Worm (Caenorhabditis elegans) whole organism, L2 larva: ENCODE data around the gene aakb-2.
A peak's percentile ranks its signal among the peaks of the same experiment; 100 is the strongest.

Experiments used
- C34F6.9 ChIP-seq: fragments of 150-350 bp; optimal IDR thresholded peaks from 2 replicates; lab custom pipeline; 2014; ENCODE audit warnings: missing biosample characterization, missing genetic modification characterization
- F13H6.1 ChIP-seq: sonication (generic microtip); optimal IDR thresholded peaks from 2 replicates; lab custom pipeline; 2016; ENCODE audit warnings: missing genetic modification characterization, missing compliant biosample characterization
- R02D3.7 ChIP-seq: fragments of 150-350 bp; optimal IDR thresholded peaks from 2 replicates; lab custom pipeline; 2014; ENCODE audit warnings: missing biosample characterization, missing genetic modification characterization
- ZK546.5 ChIP-seq: sonication (generic microtip); optimal IDR thresholded peaks from 2 replicates; lab custom pipeline; 2017; ENCODE audit warnings: missing biosample characterization, missing genetic modification characterization
- aly-2 ChIP-seq: fragments of 150-350 bp; optimal IDR thresholded peaks from 2 replicates; lab custom pipeline; 2014; ENCODE audit warnings: missing biosample characterization, missing genetic modification characterization
- blmp-1 ChIP-seq: sonication (generic microtip); optimal IDR thresholded peaks from 2 replicates; lab custom pipeline; 2017; ENCODE audit warnings: missing genetic modification characterization, mild to moderate bottlenecking, missing compliant biosample characterization, antibody characterized with exemption, moderate library complexity; ENCODE audit not compliant: insufficient read depth
- crh-2 ChIP-seq: sonication (generic microtip); optimal IDR thresholded peaks from 2 replicates; lab custom pipeline; 2017; ENCODE audit warnings: missing biosample characterization, missing genetic modification characterization
- dmd-4 ChIP-seq: sonication (generic microtip); optimal IDR thresholded peaks from 2 replicates; lab custom pipeline; 2017; ENCODE audit warnings: missing biosample characterization, missing genetic modification characterization
- egl-27 ChIP-seq: sonication (generic microtip); optimal IDR thresholded peaks from 3 replicates; lab custom pipeline; 2017; ENCODE audit warnings: missing biosample characterization, missing genetic modification reagents, missing genetic modification characterization
- elt-1 ChIP-seq: fragments of 150-350 bp; optimal IDR thresholded peaks from 2 replicates; lab custom pipeline; 2014; ENCODE audit warnings: missing biosample characterization, missing genetic modification characterization
- gmeb-1 ChIP-seq: fragments of 150-350 bp; optimal IDR thresholded peaks from 2 replicates; lab custom pipeline; 2014; ENCODE audit warnings: missing biosample characterization, missing genetic modification characterization
- lin-11 ChIP-seq: fragments of 150-350 bp; sonication (generic microtip); optimal IDR thresholded peaks from 2 replicates; lab custom pipeline; 2014; ENCODE audit warnings: missing biosample characterization, missing genetic modification characterization, inconsistent platforms, mixed read lengths
- lin-13 ChIP-seq: fragments of 150-350 bp; optimal IDR thresholded peaks from 2 replicates; lab custom pipeline; 2014; ENCODE audit warnings: missing biosample characterization, missing genetic modification reagents, missing genetic modification characterization
- lin-39 ChIP-seq: fragments of 150-350 bp; optimal IDR thresholded peaks from 2 replicates; lab custom pipeline; 2014; ENCODE audit warnings: missing biosample characterization, missing genetic modification reagents, missing genetic modification characterization
- lsy-2 ChIP-seq, 2 experiments: fragments of 150-350 bp in 1 of 2; sonication (generic microtip) in 1 of 2; optimal IDR thresholded peaks; 2 replicates each; lab custom pipeline; 2014 to 2017; ENCODE audit warnings: missing biosample characterization in 2 of 2, missing genetic modification characterization in 2 of 2
- nhr-11 ChIP-seq: fragments of 150-350 bp; optimal IDR thresholded peaks from 2 replicates; lab custom pipeline; 2014; ENCODE audit warnings: missing biosample characterization, missing genetic modification characterization
- nhr-12 ChIP-seq: fragments of 150-350 bp; optimal IDR thresholded peaks from 2 replicates; lab custom pipeline; 2014; ENCODE audit warnings: missing biosample characterization, missing genetic modification characterization
- nhr-129 ChIP-seq: fragments of 150-350 bp; optimal IDR thresholded peaks from 2 replicates; lab custom pipeline; 2014; ENCODE audit warnings: missing biosample characterization, missing genetic modification characterization
- nhr-23 ChIP-seq: fragments of 150-350 bp; optimal IDR thresholded peaks from 2 replicates; lab custom pipeline; 2014; ENCODE audit warnings: missing biosample characterization, missing genetic modification reagents, missing genetic modification characterization
- nhr-237 ChIP-seq: fragments of 150-350 bp; optimal IDR thresholded peaks from 2 replicates; lab custom pipeline; 2014; ENCODE audit warnings: missing biosample characterization, missing genetic modification characterization
- nhr-25 ChIP-seq: fragments of 150-350 bp; sonication (generic microtip); optimal IDR thresholded peaks from 3 replicates; lab custom pipeline; 2014; ENCODE audit warnings: missing biosample characterization, missing genetic modification characterization
- nhr-77 ChIP-seq: fragments of 150-350 bp; optimal IDR thresholded peaks from 2 replicates; lab custom pipeline; 2014; ENCODE audit warnings: missing biosample characterization, missing genetic modification characterization
- sem-4 ChIP-seq: fragments of 150-350 bp; optimal IDR thresholded peaks from 2 replicates; lab custom pipeline; 2014; ENCODE audit warnings: missing biosample characterization, missing genetic modification reagents, missing genetic modification characterization
- skn-1 ChIP-seq: sonication (generic microtip); optimal IDR thresholded peaks from 2 replicates; lab custom pipeline; 2017; ENCODE audit warnings: missing biosample characterization, missing genetic modification characterization
- sma-3 ChIP-seq: sonication (generic microtip); optimal IDR thresholded peaks from 2 replicates; lab custom pipeline; 2016; ENCODE audit warnings: missing genetic modification reagents, missing genetic modification characterization, missing compliant biosample characterization
- sma-9 ChIP-seq, 2 experiments: fragments of 150-350 bp in 1 of 2; sonication (generic microtip) in 1 of 2; optimal IDR thresholded peaks; 2 replicates each; lab custom pipeline; 2014 to 2016; ENCODE audit warnings: missing genetic modification characterization in 2 of 2, mild to moderate bottlenecking in 1 of 2, missing biosample characterization in 1 of 2, missing compliant biosample characterization in 1 of 2, missing genetic modification reagents in 1 of 2, moderate library complexity in 1 of 2
- snpc-4 ChIP-seq: fragments of 150-350 bp; optimal IDR thresholded peaks from 2 replicates; lab custom pipeline; 2014; ENCODE audit warnings: missing biosample characterization, missing genetic modification characterization
- unc-39 ChIP-seq: fragments of 150-350 bp; optimal IDR thresholded peaks from 2 replicates; lab custom pipeline; 2014; ENCODE audit warnings: missing biosample characterization, missing genetic modification characterization
- unc-55 ChIP-seq: fragments of 150-350 bp; sonication (generic microtip); optimal IDR thresholded peaks from 3 replicates; lab custom pipeline; 2014; ENCODE audit warnings: missing biosample characterization, missing genetic modification reagents, missing genetic modification characterization
- unc-62 ChIP-seq: fragments of 150-350 bp; optimal IDR thresholded peaks from 2 replicates; lab custom pipeline; 2014; ENCODE audit warnings: missing biosample characterization, missing genetic modification reagents, missing genetic modification characterization
- zag-1 ChIP-seq: fragments of 150-350 bp; optimal IDR thresholded peaks from 2 replicates; lab custom pipeline; 2014; ENCODE audit warnings: missing biosample characterization, missing genetic modification characterization
- ztf-1 ChIP-seq: fragments of 200-800 bp; sonication (Bioruptor generic); conservative IDR thresholded peaks from 2 replicates; pipeline ENCODE4 v1.3.6; 2022; ENCODE audit warnings: missing genetic modification characterization, missing compliant biosample characterization
- ztf-11 ChIP-seq: sonication (generic microtip); optimal IDR thresholded peaks from 2 replicates; lab custom pipeline; 2017; ENCODE audit warnings: missing biosample characterization, missing genetic modification characterization
- ztf-4 ChIP-seq: fragments of 150-350 bp; optimal IDR thresholded peaks from 2 replicates; lab custom pipeline; 2014; ENCODE audit warnings: missing biosample characterization, missing genetic modification characterization

aakb-2 gene

ce11 chrIII:11202992-11203391, 34.0 kb upstream of the aakb-2 start (continued):
- TF ChIP-seq nhr-12 = no peak
- peak; percentile 62 for TF ChIP-seq unc-55 (GFP tag; lab: Kevin White, UChicago)

- TF ChIP-seq unc-39 (tag; lab: Kevin White, UChicago) (no peak), zag-1 (no peak), lin-11 (tag; lab: Kevin White, UChicago) (no peak), nhr-77 (tag; lab: Kevin White, UChicago) (no peak), nhr-237 (tag; lab: Kevin White, UChicago) (no peak), ztf-11 (no peak), sma-9 (GFP tag; optimal IDR thresholded peaks at IDR 0.05; lab: Kevin White, UChicago) (no peak), sma-9 (tag; optimal IDR thresholded peaks at IDR 0.05; lab: Kevin White, UChicago) (no peak), F13H6.1 (tag; lab: Kevin White, UChicago) (no peak), nhr-23 (tag; lab: Kevin White, UChicago) (no peak), dmd-4 (tag; lab: Kevin White, UChicago) (no peak), nhr-11 (tag; lab: Kevin White, UChicago) (no peak), C34F6.9 (tag; lab: Kevin White, UChicago) (no peak), elt-1 (tag; lab: Kevin White, UChicago) (no peak), gmeb-1 (tag; lab: Kevin White, UChicago) (no peak), unc-55 (GFP tag; lab: Kevin White, UChicago) (no peak)
Observed at ce11 chrIII:11206875-11207274, 30.1 kb upstream of the aakb-2 start.

DNA sequence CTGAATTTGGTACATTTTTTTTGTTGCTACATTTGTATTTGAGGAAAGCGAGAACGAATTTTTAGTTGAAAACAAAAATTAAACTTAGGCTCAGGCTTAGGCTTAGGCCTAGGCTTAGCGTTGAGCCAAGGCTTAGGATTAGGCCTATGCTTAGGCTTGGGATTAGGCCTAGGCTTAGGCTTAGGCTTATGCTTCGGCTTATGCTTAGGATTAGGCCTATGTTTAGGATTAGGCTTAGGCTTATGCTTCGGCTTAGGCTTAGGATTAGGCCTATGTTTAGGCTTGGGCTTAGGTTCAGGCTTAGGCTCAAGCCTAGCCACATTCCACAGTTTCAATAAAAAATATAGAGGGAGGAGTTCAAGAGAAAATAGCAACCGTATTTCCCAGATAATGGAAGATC, 29.1 kb upstream of the aakb-2 start:
- TF ChIP-seq sma-9 (GFP tag; optimal IDR thresholded peaks at IDR 0.05; lab: Kevin White, UChicago) (no peak), sma-9 (tag; optimal IDR thresholded peaks at IDR 0.05; lab: Kevin White, UChicago) (no peak), zag-1 (no peak), ztf-4 (no peak), lsy-2 (tag; optimal IDR thresholded peaks at IDR 0.05; lab: Kevin White, UChicago) (no peak), ZK546.5 (tag; lab: Kevin White, UChicago) (no peak), lin-13 (GFP tag; lab: Kevin White, UChicago) (no peak), unc-62 (GFP tag; lab: Kevin White, UChicago) (no peak), ztf-11 (no peak), ztf-1 (GFP tag; lab: Robert Waterston, UW) (no peak), nhr-129 (tag; lab: Kevin White, UChicago) (no peak), nhr-11 (tag; lab: Kevin White, UChicago) (no peak), nhr-25 (tag; lab: Kevin White, UChicago) (no peak)

- TF ChIP-seq aly-2 (tag; lab: Kevin White, UChicago) (no peak), sma-3 (GFP tag; lab: Kevin White, UChicago) (no peak), nhr-12 (no peak), dmd-4 (tag; lab: Kevin White, UChicago) (no peak), nhr-237 (tag; lab: Kevin White, UChicago) (no peak), crh-2 (tag; lab: Kevin White, UChicago) (no peak), lsy-2 (tag; optimal IDR thresholded peaks at IDR 0.05; lab: Kevin White, UChicago) (no peak), egl-27 (no peak), blmp-1 (no peak), sma-9 (GFP tag; optimal IDR thresholded peaks at IDR 0.05; lab: Kevin White, UChicago) (no peak), sma-9 (tag; optimal IDR thresholded peaks at IDR 0.05; lab: Kevin White, UChicago) (no peak), lin-13 (GFP tag; lab: Kevin White, UChicago) (no peak), nhr-129 (tag; lab: Kevin White, UChicago) (no peak), R02D3.7 (no peak), sem-4 (tag; lab: Kevin White, UChicago) (no peak), nhr-23 (tag; lab: Kevin White, UChicago) (no peak), unc-39 (tag; lab: Kevin White, UChicago) (no peak), snpc-4 (tag; lab: Kevin White, UChicago) (no peak), skn-1 (no peak), lin-39 (no peak)
Observed at ce11 chrIII:11208371-11208770, 28.6 kb upstream of the aakb-2 start.
